Worm (Caenorhabditis elegans): ENCODE results near the gene spl-2.

Gene spl-2

DNA sequence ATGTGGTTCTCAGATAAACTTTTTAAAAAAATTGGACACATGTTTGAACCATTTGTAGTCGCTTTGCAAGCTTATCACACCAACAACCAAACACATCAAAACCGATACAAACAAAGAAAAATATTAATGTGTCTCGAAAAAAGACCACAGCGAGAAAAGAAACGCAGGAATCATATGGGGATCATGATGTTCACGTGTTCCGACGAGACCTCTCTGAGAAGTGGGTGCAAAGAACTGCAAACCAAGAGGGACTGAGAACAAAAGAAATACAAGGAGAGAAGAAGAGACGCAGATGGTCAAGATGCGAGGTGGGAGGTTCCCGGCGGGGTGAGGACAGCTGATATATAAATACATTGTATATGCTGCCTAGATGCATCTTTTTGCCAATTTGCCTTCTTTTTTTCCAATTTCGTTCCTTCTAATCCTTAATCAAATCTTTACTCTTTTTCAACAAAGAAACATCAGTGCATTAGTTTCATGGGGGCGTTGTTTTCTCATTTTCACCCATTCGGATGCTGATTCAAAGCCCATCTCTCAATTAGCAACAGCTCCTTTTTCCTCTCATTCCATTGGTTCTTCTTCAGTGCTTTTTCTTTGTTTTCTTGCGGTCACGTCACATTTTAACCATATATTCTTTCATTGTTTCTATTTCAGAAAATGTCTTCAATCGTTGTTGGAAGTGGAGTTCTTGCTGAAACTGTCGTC lies 50.9 kb downstream of the spl-2 start, which contains the start of gene F21C10.10 (continued):
- TF ChIP-seq lin-40 (tag; optimal IDR thresholded peaks at IDR 0.05), result peak; percentile 91
- no peak for TF ChIP-seq rec-8 (tag; optimal IDR thresholded peaks at IDR 0.05)
- no peak for TF ChIP-seq C17E4.6 (GFP tag; IDR thresholded peaks at IDR 0.05)
- peak; percentile 87 for TF ChIP-seq somi-1 (GFP tag; optimal IDR thresholded peaks at IDR 0.05)
- TF ChIP-seq madf-10 (tag; optimal IDR thresholded peaks at IDR 0.05), result peak; percentile 72
- no peak for TF ChIP-seq snpc-1.1 (tag; optimal IDR thresholded peaks at IDR 0.05; ENCODE audit: insufficient read depth)
- peak; percentile 55 for TF ChIP-seq lin-54 (GFP tag; optimal IDR thresholded peaks at IDR 0.05)
- no peak for TF ChIP-seq F57C9.4 (tag; optimal IDR thresholded peaks at IDR 0.05)
- TF ChIP-seq athp-1 (tag; optimal IDR thresholded peaks at IDR 0.05), result no peak
- TF ChIP-seq egl-44 (GFP tag; IDR thresholded peaks at IDR 0.05), result peak; percentile 42; the same call in 1 of the 2 replicates
- peak; percentile 21 for TF ChIP-seq die-1 (tag; optimal IDR thresholded peaks at IDR 0.05)
- no peak for TF ChIP-seq lir-1 (GFP tag; conservative IDR thresholded peaks at IDR 0.05)
- peak; percentile 78 for TF ChIP-seq dox-1 (GFP tag; IDR thresholded peaks at IDR 0.05)
- TF ChIP-seq unc-130 (GFP tag; optimal IDR thresholded peaks at IDR 0.05), result no peak
- peak; percentile 58 for TF ChIP-seq ekl-4 (GFP tag; IDR thresholded peaks at IDR 0.05)
- peak; percentile 80 for TF ChIP-seq K11D2.4 (GFP tag; IDR thresholded peaks at IDR 0.05)
- no peak for TF ChIP-seq mes-4 (tag; optimal IDR thresholded peaks at IDR 0.05)
- peak; percentile 69 for TF ChIP-seq ZK185.1 (tag; optimal IDR thresholded peaks at IDR 0.05; ENCODE audit: poor library complexity, severe bottlenecking)
- no peak for TF ChIP-seq madf-3 (GFP tag; IDR thresholded peaks at IDR 0.05)
- peak; percentile 51; the same call in 1 of the 2 replicates for TF ChIP-seq pbrm-1 (GFP tag; IDR thresholded peaks at IDR 0.05)
- TF ChIP-seq Y53F4B.3 (GFP tag; IDR thresholded peaks at IDR 0.05), result no peak
- TF ChIP-seq lsy-27 (tag; optimal IDR thresholded peaks at IDR 0.05; ENCODE audit: borderline replicate concordance, insufficient read depth), result no peak
- no peak for TF ChIP-seq hmg-20 (GFP tag; IDR thresholded peaks at IDR 0.05)
- peak; percentile 67 for TF ChIP-seq K12H6.12 (tag; optimal IDR thresholded peaks at IDR 0.05)
- TF ChIP-seq zim-3 (tag; optimal IDR thresholded peaks at IDR 0.05), result no peak
- peak in 1 of 3 experiments; percentile 0 for TF ChIP-seq lin-35 (GFP tag; optimal IDR thresholded peaks at IDR 0.05)
- TF ChIP-seq cebp-2 (GFP tag; IDR thresholded peaks at IDR 0.05), result no peak
- TF ChIP-seq snpc-3.4 (tag; optimal IDR thresholded peaks at IDR 0.05), result no peak
- TF ChIP-seq mel-28 (tag; optimal IDR thresholded peaks at IDR 0.05; ENCODE audit: borderline replicate concordance), result no peak
- peak; percentile 69 for TF ChIP-seq chd-7 (tag; optimal IDR thresholded peaks at IDR 0.05)
- no peak for TF ChIP-seq aptf-3 (GFP tag; IDR thresholded peaks at IDR 0.05)
- TF ChIP-seq sptf-2 (GFP tag; optimal IDR thresholded peaks at IDR 0.05), result no peak
- no peak for TF ChIP-seq hlh-12 (tag; optimal IDR thresholded peaks at IDR 0.05)
- peak; percentile 52 for TF ChIP-seq gei-17 (GFP tag; optimal IDR thresholded peaks at IDR 0.05)
- TF ChIP-seq atf-7 (tag; optimal IDR thresholded peaks at IDR 0.05), result peak; percentile 68
- no peak for TF ChIP-seq Y56A3A.18 (GFP tag; IDR thresholded peaks at IDR 0.05)
- no peak for TF ChIP-seq B0019.2 (GFP tag; conservative IDR thresholded peaks at IDR 0.05)
- TF ChIP-seq fkh-3 (tag; optimal IDR thresholded peaks at IDR 0.05), result no peak
- TF ChIP-seq Y67H2A.10 (GFP tag; conservative IDR thresholded peaks at IDR 0.05), result no peak
- TF ChIP-seq F22D6.2 (tag; optimal IDR thresholded peaks at IDR 0.05), result peak; percentile 94
- TF ChIP-seq ets-4 (GFP tag; optimal IDR thresholded peaks at IDR 0.05), result no peak
- no peak for TF ChIP-seq lsl-1 (GFP tag; optimal IDR thresholded peaks at IDR 0.05)
- no peak for TF ChIP-seq dpff-1 (tag; optimal IDR thresholded peaks at IDR 0.05)
